Fruit fly (Drosophila melanogaster) whole organism, embryonic: ENCODE data around the gene Eig71Eg.

Experiments used
- Atf-2 ChIP-seq: fragments of 200-800 bp; sonication (Bioruptor generic); optimal IDR thresholded peaks from 2 replicates; lab custom pipeline; 2016; ENCODE audit warnings: missing biosample characterization, missing genetic modification characterization
- BEAF-32 ChIP-seq: fragments of 200-800 bp; sonication (Bioruptor generic); optimal IDR thresholded peaks from 3 replicates; lab custom pipeline; 2017; ENCODE audit warnings: missing biosample characterization, missing genetic modification characterization, mild to moderate bottlenecking, moderate library complexity, missing genetic modification reagents
- C15 ChIP-seq: fragments of 200-800 bp; sonication (Bioruptor generic); IDR thresholded peaks from 3 replicates; pipeline ENCODE4 v1.3.6; 2022; ENCODE audit warnings: missing biosample characterization, missing genetic modification characterization
- CG12744 ChIP-seq: fragments of 200-800 bp; sonication (Bioruptor generic); optimal IDR thresholded peaks from 2 replicates; lab custom pipeline; 2016; ENCODE audit warnings: missing biosample characterization, missing genetic modification characterization
- CG14441 ChIP-seq: fragments of 200-800 bp; sonication (Bioruptor generic); IDR thresholded peaks from 2 replicates; pipeline ENCODE4 v1.3.6; 2022; ENCODE audit warnings: missing biosample characterization, missing genetic modification characterization
- CG15269 ChIP-seq: fragments of 200-800 bp; sonication (Bioruptor generic); optimal IDR thresholded peaks from 2 replicates; lab custom pipeline; 2018; ENCODE audit warnings: missing biosample characterization, mild to moderate bottlenecking, missing genetic modification characterization, moderate library complexity
- CG18476 ChIP-seq: fragments of 200-800 bp; sonication (Bioruptor generic); optimal IDR thresholded peaks from 2 replicates; lab custom pipeline; 2016; ENCODE audit warnings: missing biosample characterization, mild to moderate bottlenecking, missing genetic modification characterization
- CG18619 ChIP-seq: fragments of 200-800 bp; sonication (Bioruptor generic); optimal IDR thresholded peaks from 3 replicates; lab custom pipeline; 2017; ENCODE audit warnings: missing biosample characterization, mild to moderate bottlenecking, missing genetic modification characterization
- CG2129 ChIP-seq: fragments of 200-800 bp; sonication (Bioruptor generic); IDR thresholded peaks from 2 replicates; pipeline ENCODE4 v1.3.6; 2022; ENCODE audit warnings: missing biosample characterization, missing genetic modification characterization; ENCODE audit not compliant: partially characterized antibody
- CG2712 ChIP-seq: fragments of 200-800 bp; optimal IDR thresholded peaks from 3 replicates; lab custom pipeline; 2019; ENCODE audit warnings: missing biosample characterization, mild to moderate bottlenecking, missing genetic modification characterization, moderate library complexity
- CG3065 ChIP-seq: fragments of 200-800 bp; sonication (Bioruptor generic); optimal IDR thresholded peaks from 2 replicates; lab custom pipeline; 2016; ENCODE audit warnings: missing biosample characterization, missing genetic modification characterization
- CG31388 ChIP-seq: fragments of 200-800 bp; sonication (Bioruptor generic); optimal IDR thresholded peaks from 2 replicates; lab custom pipeline; 2016; ENCODE audit warnings: missing biosample characterization, missing genetic modification characterization
- CG32767 ChIP-seq: fragments of 200-800 bp; sonication (Bioruptor generic); IDR thresholded peaks from 2 replicates; pipeline ENCODE4 v1.3.6; 2022; ENCODE audit warnings: missing biosample characterization, missing genetic modification characterization
- CG32772 ChIP-seq: fragments of 200-800 bp; sonication (Bioruptor generic); IDR thresholded peaks from 2 replicates; pipeline ENCODE4 v1.3.6; 2022; ENCODE audit warnings: missing biosample characterization, missing genetic modification characterization
- CG3726 ChIP-seq: fragments of 200-800 bp; sonication (Bioruptor generic); IDR thresholded peaks from 3 replicates; pipeline ENCODE4, ENCODE4 v1.3.6; 2022; ENCODE audit warnings: missing biosample characterization, missing genetic modification characterization
- CG3847 ChIP-seq: fragments of 200-800 bp; sonication (Bioruptor generic); IDR thresholded peaks from 2 replicates; pipeline ENCODE4 v1.3.6; 2022; ENCODE audit warnings: missing biosample characterization, missing genetic modification characterization
- CG4404 ChIP-seq: fragments of 200-800 bp; sonication (Bioruptor generic); IDR thresholded peaks from 2 replicates; pipeline ENCODE4 v1.3.6; 2022; ENCODE audit warnings: missing biosample characterization, missing genetic modification characterization
- CG5245 ChIP-seq: fragments of 200-800 bp; sonication (Bioruptor generic); optimal IDR thresholded peaks from 3 replicates; lab custom pipeline; 2016; ENCODE audit warnings: missing biosample characterization, missing genetic modification characterization
- CG7556 ChIP-seq: fragments of 200-800 bp; sonication (Bioruptor generic); optimal IDR thresholded peaks from 2 replicates; lab custom pipeline; 2017; ENCODE audit warnings: missing biosample characterization, mild to moderate bottlenecking, missing genetic modification characterization
- CG7839 ChIP-seq: fragments of 200-800 bp; sonication (Bioruptor generic); optimal IDR thresholded peaks from 3 replicates; lab custom pipeline; 2018; ENCODE audit warnings: missing biosample characterization, mild to moderate bottlenecking, missing genetic modification characterization, moderate library complexity
- CG8924 ChIP-seq: fragments of 200-800 bp; optimal IDR thresholded peaks from 3 replicates; lab custom pipeline; 2019; ENCODE audit warnings: missing biosample characterization, mild to moderate bottlenecking, missing genetic modification characterization, moderate library complexity
- D19B ChIP-seq: fragments of 200-800 bp; sonication (Bioruptor generic); optimal IDR thresholded peaks from 2 replicates; lab custom pipeline; 2017; ENCODE audit warnings: missing biosample characterization, mild to moderate bottlenecking, missing genetic modification characterization
- E2f2 ChIP-seq: fragments of 200-800 bp; sonication (Bioruptor generic); IDR thresholded peaks from 2 replicates; pipeline ENCODE4 v1.3.6; 2022; ENCODE audit warnings: missing biosample characterization, missing genetic modification characterization
- HHEX ChIP-seq: fragments of 200-800 bp; sonication (Bioruptor generic); optimal IDR thresholded peaks from 3 replicates; lab custom pipeline; 2017; ENCODE audit warnings: missing biosample characterization, mild to moderate bottlenecking, missing genetic modification characterization, missing genetic modification reagents
- HmgD ChIP-seq: fragments of 200-800 bp; sonication (Bioruptor generic); optimal IDR thresholded peaks from 3 replicates; lab custom pipeline; 2016; ENCODE audit warnings: missing biosample characterization, missing genetic modification characterization
- MTF-1 ChIP-seq: fragments of 200-800 bp; sonication (Bioruptor generic); optimal IDR thresholded peaks from 2 replicates; lab custom pipeline; 2018; ENCODE audit warnings: missing biosample characterization, mild to moderate bottlenecking, missing genetic modification characterization, borderline replicate concordance
- Mad ChIP-seq: fragments of 200-800 bp; sonication (Bioruptor generic); optimal IDR thresholded peaks from 2 replicates; lab custom pipeline; 2016; ENCODE audit warnings: missing biosample characterization, missing genetic modification characterization
- Nf-YB ChIP-seq: fragments of 200-800 bp; sonication (Bioruptor generic); optimal IDR thresholded peaks from 3 replicates; lab custom pipeline; 2019; ENCODE audit warnings: missing biosample characterization, mild to moderate bottlenecking, missing genetic modification characterization, moderate library complexity
- PHDP ChIP-seq: fragments of 200-800 bp; sonication (Bioruptor generic); optimal IDR thresholded peaks from 3 replicates; lab custom pipeline; 2018; ENCODE audit warnings: missing biosample characterization, mild to moderate bottlenecking, missing genetic modification characterization, moderate library complexity
- Stat92E ChIP-seq, 3 experiments: fragments of >200 bp in 2 of 3; fragments of 200-800 bp in 1 of 3; sonication (Bioruptor generic) in 1 of 3; optimal IDR thresholded peaks; 2 replicates each; lab custom pipeline; 2017 to 2019; ENCODE audit warnings: missing biosample characterization in 3 of 3, missing genetic modification characterization in 3 of 3, mild to moderate bottlenecking in 1 of 3, moderate library complexity in 1 of 3
- Xbp1 ChIP-seq: fragments of 200-800 bp; sonication (Bioruptor generic); optimal IDR thresholded peaks from 3 replicates; lab custom pipeline; 2016; ENCODE audit warnings: missing biosample characterization, mild to moderate bottlenecking, missing genetic modification characterization
- ab ChIP-seq: fragments of 200-800 bp; sonication (Bioruptor generic); optimal IDR thresholded peaks from 2 replicates; lab custom pipeline; 2016; ENCODE audit warnings: missing biosample characterization, missing genetic modification characterization
- ase ChIP-seq: fragments of 200-800 bp; sonication (Bioruptor generic); IDR thresholded peaks from 3 replicates; pipeline ENCODE4 v1.3.6; 2022; ENCODE audit warnings: missing biosample characterization, missing genetic modification characterization
- ato ChIP-seq: fragments of 200-800 bp; sonication (Bioruptor generic); IDR thresholded peaks from 2 replicates; pipeline ENCODE4 v1.3.6; 2022; ENCODE audit warnings: missing biosample characterization, missing genetic modification characterization; ENCODE audit not compliant: partially characterized antibody
- bigmax ChIP-seq: fragments of 200-800 bp; sonication (Bioruptor generic); optimal IDR thresholded peaks from 2 replicates; lab custom pipeline; 2018; ENCODE audit warnings: missing biosample characterization, mild to moderate bottlenecking, missing genetic modification characterization
- br ChIP-seq: fragments of >200 bp; optimal IDR thresholded peaks from 2 replicates; lab custom pipeline; 2017
- corto ChIP-seq: fragments of 200-800 bp; sonication (Bioruptor generic); optimal IDR thresholded peaks from 2 replicates; lab custom pipeline; 2016; ENCODE audit warnings: missing biosample characterization, mild to moderate bottlenecking, missing genetic modification characterization, moderate library complexity
- ems ChIP-seq: fragments of 200-800 bp; sonication (Bioruptor generic); optimal IDR thresholded peaks from 3 replicates; lab custom pipeline; 2016; ENCODE audit warnings: missing biosample characterization, missing genetic modification characterization
- ftz-f1 ChIP-seq: fragments of 200-800 bp; sonication (Bioruptor generic); optimal IDR thresholded peaks from 2 replicates; lab custom pipeline; 2016; ENCODE audit warnings: missing biosample characterization, missing genetic modification characterization
- insv ChIP-seq, 2 experiments: fragments of 200-800 bp; sonication (Bioruptor generic); optimal IDR thresholded peaks; 3 replicates each; lab custom pipeline; 2016 to 2018; ENCODE audit warnings: missing biosample characterization in 2 of 2, missing genetic modification characterization in 2 of 2
- lbe ChIP-seq: fragments of 200-800 bp; sonication (Bioruptor generic); optimal IDR thresholded peaks from 2 replicates; lab custom pipeline; 2016; ENCODE audit warnings: missing biosample characterization, mild to moderate bottlenecking, missing genetic modification characterization
- lmd ChIP-seq: fragments of 200-800 bp; sonication (Bioruptor generic); IDR thresholded peaks from 2 replicates; pipeline ENCODE4 v1.3.6; 2022; ENCODE audit warnings: missing biosample characterization, missing genetic modification characterization
- mirr ChIP-seq: fragments of 200-800 bp; sonication (Bioruptor generic); optimal IDR thresholded peaks from 3 replicates; lab custom pipeline; 2018; ENCODE audit warnings: missing biosample characterization, mild to moderate bottlenecking, missing genetic modification characterization
- nerfin-1 ChIP-seq: fragments of 200-800 bp; sonication (Bioruptor generic); optimal IDR thresholded peaks from 3 replicates; lab custom pipeline; 2019; ENCODE audit warnings: missing biosample characterization, mild to moderate bottlenecking, missing genetic modification characterization, moderate library complexity
- odd ChIP-seq: fragments of 200-800 bp; sonication (Bioruptor generic); optimal IDR thresholded peaks from 2 replicates; lab custom pipeline; 2017; ENCODE audit warnings: missing biosample characterization, mild to moderate bottlenecking, missing genetic modification characterization
- sens-2 ChIP-seq: fragments of 200-800 bp; sonication (Bioruptor generic); IDR thresholded peaks from 2 replicates; pipeline ENCODE4 v1.3.6; 2022; ENCODE audit warnings: missing biosample characterization, missing genetic modification characterization
- seq ChIP-seq: fragments of 200-800 bp; sonication (Bioruptor generic); IDR thresholded peaks from 2 replicates; pipeline ENCODE4 v1.3.6; 2022; ENCODE audit warnings: missing biosample characterization, missing genetic modification characterization
- sim ChIP-seq: fragments of 200-800 bp; sonication (Bioruptor generic); IDR thresholded peaks from 2 replicates; pipeline ENCODE4 v1.3.6; 2022; ENCODE audit warnings: missing biosample characterization, missing genetic modification characterization
- slp2 ChIP-seq: fragments of 200-800 bp; sonication (Bioruptor generic); optimal IDR thresholded peaks from 2 replicates; lab custom pipeline; 2016; ENCODE audit warnings: missing biosample characterization, missing genetic modification characterization
- so ChIP-seq: fragments of 200-800 bp; sonication (Bioruptor generic); IDR thresholded peaks from 3 replicates; pipeline ENCODE4 v1.3.6; 2022; ENCODE audit warnings: missing biosample characterization, missing genetic modification characterization
- sqz ChIP-seq: fragments of 200-800 bp; sonication (Bioruptor generic); optimal IDR thresholded peaks from 3 replicates; lab custom pipeline; 2018; ENCODE audit warnings: missing biosample characterization, mild to moderate bottlenecking, missing genetic modification characterization
- stc ChIP-seq: fragments of 200-800 bp; sonication (Bioruptor generic); IDR thresholded peaks from 2 replicates; pipeline ENCODE4 v1.3.6; 2022; ENCODE audit warnings: missing biosample characterization, missing genetic modification characterization
- sug ChIP-seq: fragments of 200-800 bp; optimal IDR thresholded peaks from 2 replicates; lab custom pipeline; 2019; ENCODE audit warnings: missing biosample characterization, mild to moderate bottlenecking, missing genetic modification characterization, moderate library complexity
- tll ChIP-seq, 2 experiments: fragments of 200-800 bp in 1 of 2; fragments of >200 bp in 1 of 2; sonication (Bioruptor generic) in 1 of 2; optimal IDR thresholded peaks; 2 replicates each; lab custom pipeline; 2017 to 2019; ENCODE audit warnings: missing biosample characterization in 2 of 2, missing genetic modification characterization in 2 of 2, mild to moderate bottlenecking in 1 of 2, moderate library complexity in 1 of 2

Eig71Eg gene

dm6 chr3L:15670455-15670854 is 13.0 kb downstream of the Eig71Eg start (continued):
- TF ChIP-seq CG3065 (GFP tag; lab: Kevin White, UChicago), result no peak
- TF ChIP-seq ase (GFP tag; lab: Robert Waterston, UW), result no peak
- TF ChIP-seq odd (GFP tag; lab: Kevin White, UChicago), result no peak
- TF ChIP-seq lbe (GFP tag; lab: Kevin White, UChicago), result no peak
- TF ChIP-seq CG32772 (GFP tag; lab: Robert Waterston, UW), result no peak
- peak; percentile 69 for TF ChIP-seq CG4404 (GFP tag; lab: Robert Waterston, UW)
- TF ChIP-seq CG32767 (GFP tag; lab: Robert Waterston, UW), result no peak
- no peak for TF ChIP-seq sim (GFP tag; lab: Robert Waterston, UW)
- no peak for TF ChIP-seq slp2 (GFP tag; lab: Kevin White, UChicago)
- TF ChIP-seq CG31388, result no peak
- TF ChIP-seq HmgD, result no peak
- no peak for TF ChIP-seq seq (GFP tag; lab: Robert Waterston, UW)
- no peak for TF ChIP-seq CG14441 (GFP tag; lab: Robert Waterston, UW)
- TF ChIP-seq CG15269 (tag; lab: Kevin White, UChicago), result no peak
- TF ChIP-seq C15 (GFP tag; lab: Robert Waterston, UW), result no peak
- TF ChIP-seq ato (GFP tag; lab: Robert Waterston, UW), result no peak
- TF ChIP-seq CG18619 (GFP tag; lab: Kevin White, UChicago), result no peak
- TF ChIP-seq BEAF-32, result no peak
- TF ChIP-seq E2f2 (GFP tag; lab: Robert Waterston, UW), result no peak
- TF ChIP-seq MTF-1 (GFP tag; lab: Kevin White, UChicago), result no peak
- TF ChIP-seq CG7839 (tag; lab: Kevin White, UChicago), result peak; percentile 12
- no peak for TF ChIP-seq Mad (GFP tag; lab: Kevin White, UChicago)
- no peak for TF ChIP-seq ftz-f1 (GFP tag; lab: Kevin White, UChicago)
- TF ChIP-seq stc (GFP tag; lab: Robert Waterston, UW), result no peak
- no peak for TF ChIP-seq sug (tag; lab: Kevin White, UChicago)
- no peak for TF ChIP-seq CG5245 (GFP tag; lab: Kevin White, UChicago)
- TF ChIP-seq insv (GFP tag; optimal IDR thresholded peaks at IDR 0.05; lab: Kevin White, UChicago), result no peak
- no peak for TF ChIP-seq sqz (GFP tag; lab: Kevin White, UChicago)
- TF ChIP-seq corto, result no peak
- TF ChIP-seq CG2712, result peak; percentile 74
- peak in 1 of 2 experiments; percentile 3 for TF ChIP-seq tll (GFP tag; optimal IDR thresholded peaks at IDR 0.05; lab: Kevin White, UChicago)
- TF ChIP-seq mirr, result no peak
- no peak for TF ChIP-seq CG3726 (GFP tag; lab: Robert Waterston, UW)
- TF ChIP-seq br, result no peak
- no peak for TF ChIP-seq D19B
- TF ChIP-seq CG7556 (GFP tag; lab: Kevin White, UChicago), result peak; percentile 6
- TF ChIP-seq CG8924 (tag; lab: Kevin White, UChicago), result peak; percentile 56

dm6 chr3L:15672800-15673199 is 15.4 kb downstream of the Eig71Eg start:
- TF ChIP-seq Xbp1, result peak; percentile 21
- no peak for TF ChIP-seq nerfin-1 (tag; lab: Kevin White, UChicago)
- no peak for TF ChIP-seq lmd
- TF ChIP-seq sens-2 (GFP tag; lab: Robert Waterston, UW), result no peak
- TF ChIP-seq ems, result no peak
- TF ChIP-seq Stat92E (GFP tag; optimal IDR thresholded peaks at IDR 0.05; lab: Kevin White, UChicago), result no peak
- no peak for TF ChIP-seq ab (GFP tag; lab: Kevin White, UChicago)
- TF ChIP-seq CG2129, result no peak
- no peak for TF ChIP-seq Atf-2
- no peak for TF ChIP-seq PHDP
- no peak for TF ChIP-seq CG3847 (GFP tag; lab: Robert Waterston, UW)
- TF ChIP-seq HHEX, result no peak
- TF ChIP-seq Nf-YB (GFP tag; lab: Kevin White, UChicago), result no peak
- no peak for TF ChIP-seq bigmax (GFP tag; lab: Kevin White, UChicago)
- no peak for TF ChIP-seq so (GFP tag; lab: Robert Waterston, UW)
- TF ChIP-seq CG12744 (GFP tag; lab: Kevin White, UChicago), result no peak
- TF ChIP-seq CG18476 (GFP tag; lab: Kevin White, UChicago), result no peak
